Worm (Caenorhabditis elegans) whole organism, young adult: ENCODE data around the gene crb-1.

Experiments
- attf-5 ChIP-seq: fragments of 200-800 bp; sonication (Bioruptor generic); optimal IDR thresholded peaks from 2 replicates; lab custom pipeline; 2018; ENCODE audit warnings: mild to moderate bottlenecking, missing genetic modification characterization, missing compliant biosample characterization
- him-1 ChIP-seq: sonication (generic microtip); optimal IDR thresholded peaks from 2 replicates; lab custom pipeline; 2016; ENCODE audit warnings: missing genotype, missing genetic modification reagents, missing genetic modification characterization, missing compliant biosample characterization
- pha-4 ChIP-seq: fragments of 150-350 bp; sonication (generic microtip); optimal IDR thresholded peaks from 2 replicates; lab custom pipeline; 2014; ENCODE audit warnings: missing biosample characterization, missing genetic modification reagents, missing genetic modification characterization
- snpc-4 ChIP-seq, 5 experiments: fragments of 150-350 bp in 1 of 5; sonication (generic microtip) in 4 of 5; optimal IDR thresholded peaks; 2 replicates each; lab custom pipeline; 2014 to 2018; ENCODE audit warnings: missing genetic modification characterization in 5 of 5, missing biosample characterization in 3 of 5, antibody characterized with exemption in 2 of 5, mild to moderate bottlenecking in 2 of 5, missing compliant biosample characterization in 2 of 5, missing genotype in 2 of 5, moderate library complexity in 2 of 5, missing genetic modification reagents in 1 of 5
- ztf-22 ChIP-seq: fragments of 200-800 bp; sonication (Bioruptor generic); optimal IDR thresholded peaks from 2 replicates; lab custom pipeline; 2018; ENCODE audit warnings: mild to moderate bottlenecking, missing genetic modification characterization, moderate library complexity, missing compliant biosample characterization

ce11 chrX:17396456-17396855, 17.4 kb downstream of the crb-1 start, which contains the start of the genes vap-1 and F11C7.2:
- TF ChIP-seq him-1 (tag; lab: Kevin White, UChicago) (no peak), snpc-4 (GFP tag; optimal IDR thresholded peaks at IDR 0.05; lab: Kevin White, UChicago) (no peak), snpc-4 (tag; optimal IDR thresholded peaks at IDR 0.05; lab: Kevin White, UChicago) (no peak), attf-5 (GFP tag; lab: Kevin White, UChicago) (no peak), pha-4 (tag; lab: Kevin White, UChicago) (no peak), ztf-22 (GFP tag; lab: Kevin White, UChicago) (no peak)
